Worm (Caenorhabditis elegans): ENCODE data around the gene Y38C1AA.6.

Y38C1AA.6 gene

DNA sequence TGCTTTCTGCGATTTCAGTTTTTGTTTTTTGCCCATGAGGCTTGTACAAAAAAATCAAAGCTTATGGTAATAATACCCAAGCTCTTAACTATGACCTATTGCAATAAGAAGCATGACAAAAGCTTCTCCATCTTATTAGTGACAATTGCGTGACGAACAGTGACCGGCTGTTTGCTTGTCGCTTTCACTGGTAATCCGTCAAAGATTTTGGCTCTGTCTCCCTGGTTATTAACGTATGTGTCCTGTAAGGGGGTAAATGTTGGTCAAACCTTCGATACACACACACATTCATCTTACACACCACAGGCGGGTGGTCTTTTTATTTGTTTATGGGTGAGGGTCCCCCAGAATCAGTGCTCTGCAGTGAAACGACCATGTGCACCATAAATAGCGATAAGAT is 11.5 kb downstream of the Y38C1AA.6 start:
- TF ChIP-seq attf-3 (GFP tag; conservative IDR thresholded peaks at IDR 0.05) (no peak), ceh-40 (GFP tag; IDR thresholded peaks at IDR 0.05) (no peak), let-526 (GFP tag; IDR thresholded peaks at IDR 0.05) (no peak), C17E4.6 (GFP tag; IDR thresholded peaks at IDR 0.05) (no peak), T26A5.8 (tag; optimal IDR thresholded peaks at IDR 0.05) (no peak), ZK185.1 (tag; optimal IDR thresholded peaks at IDR 0.05; ENCODE audit: poor library complexity, severe bottlenecking) (no peak), nhr-120 (GFP tag; IDR thresholded peaks at IDR 0.05) (no peak), Y56A3A.18 (GFP tag; IDR thresholded peaks at IDR 0.05) (no peak), Y79H2A.3 (GFP tag; conservative IDR thresholded peaks at IDR 0.05) (no peak), T07F8.4 (tag; optimal IDR thresholded peaks at IDR 0.05) (no peak), zfh-2 (GFP tag; conservative IDR thresholded peaks at IDR 0.05) (no peak), snpc-4 (GFP tag; optimal IDR thresholded peaks at IDR 0.05) (no peak), snpc-4 (tag; optimal IDR thresholded peaks at IDR 0.05) (no peak), rcor-1 (GFP tag; IDR thresholded peaks at IDR 0.05) (no peak), B0336.3 (GFP tag; IDR thresholded peaks at IDR 0.05) (no peak), him-1 (tag; optimal IDR thresholded peaks at IDR 0.05) (no peak), atf-7 (tag; optimal IDR thresholded peaks at IDR 0.05) (no peak), die-1 (tag; optimal IDR thresholded peaks at IDR 0.05) (no peak), akir-1 (GFP tag; optimal IDR thresholded peaks at IDR 0.05) (no peak), cebp-1 (GFP tag; IDR thresholded peaks at IDR 0.05) (no peak), cebp-1 (tag; optimal IDR thresholded peaks at IDR 0.05) (no peak), hsf-1 (GFP tag; IDR thresholded peaks at IDR 0.05) (no peak)

- TF ChIP-seq ceh-79 (tag; optimal IDR thresholded peaks at IDR 0.05) (no peak), Y79H2A.3 (GFP tag; conservative IDR thresholded peaks at IDR 0.05) (no peak), snpc-1.3 (tag; optimal IDR thresholded peaks at IDR 0.05; ENCODE audit: insufficient read depth) (no peak), tlf-1 (GFP tag; optimal IDR thresholded peaks at IDR 0.05) (no peak), tbp1 (GFP tag; optimal IDR thresholded peaks at IDR 0.05) (no peak), egrh-3 (GFP tag; IDR thresholded peaks at IDR 0.05) (peak; percentile 78; the same call in 1 of the 2 replicates), ets-4 (GFP tag; optimal IDR thresholded peaks at IDR 0.05) (no peak), Y56A3A.18 (GFP tag; IDR thresholded peaks at IDR 0.05) (no peak), ZK185.1 (tag; optimal IDR thresholded peaks at IDR 0.05; ENCODE audit: poor library complexity, severe bottlenecking) (no peak), F55B11.4 (tag; optimal IDR thresholded peaks at IDR 0.05; ENCODE audit: borderline replicate concordance, insufficient read depth) (no peak), ceh-27 (GFP tag; optimal IDR thresholded peaks at IDR 0.05) (peak; percentile 34), T07F8.4 (tag; optimal IDR thresholded peaks at IDR 0.05) (no peak), nhr-90 (tag; optimal IDR thresholded peaks at IDR 0.05) (no peak), nhr-179 (tag; optimal IDR thresholded peaks at IDR 0.05) (no peak), cebp-2 (GFP tag; IDR thresholded peaks at IDR 0.05) (no peak), zfh-2 (GFP tag; conservative IDR thresholded peaks at IDR 0.05) (peak; percentile 75), egl-18 (GFP tag; IDR thresholded peaks at IDR 0.05) (no peak)
Observed at ce11 chrIV:175698-176097, 13.1 kb downstream of the Y38C1AA.6 start.

ce11 chrIV:177487-177886 is 14.9 kb downstream of the Y38C1AA.6 start:
- TF ChIP-seq egrh-3 (GFP tag; IDR thresholded peaks at IDR 0.05) (no peak), madf-10 (tag; optimal IDR thresholded peaks at IDR 0.05) (no peak), ceh-91 (GFP tag; IDR thresholded peaks at IDR 0.05) (no peak), nfya-1 (tag; optimal IDR thresholded peaks at IDR 0.05; ENCODE audit: borderline replicate concordance, insufficient read depth) (no peak), mes-4 (tag; optimal IDR thresholded peaks at IDR 0.05) (no peak), madf-6 (GFP tag; IDR thresholded peaks at IDR 0.05) (no peak), ztf-18 (tag; optimal IDR thresholded peaks at IDR 0.05) (no peak)
